Worm (Caenorhabditis elegans): Measurements from ENCODE around the gene rps-18.

- no peak for TF ChIP-seq ceh-40 (GFP tag; IDR thresholded peaks at IDR 0.05)
- no peak for TF ChIP-seq ama-1 (optimal IDR thresholded peaks at IDR 0.05)
- no peak for TF ChIP-seq ama-1 (GFP tag; optimal IDR thresholded peaks at IDR 0.05)
These were observed 41.0 kb upstream of the rps-18 start, which contains the start of gene nlp-56 for ce11 chrIV:14784481-14784880.

All from whole organism, young adult.